Fruit fly (Drosophila melanogaster) whole organism: ENCODE measurements around the gene Blm.

ENCODE experiments used
- CG8478 ChIP-seq: fragments of >200 bp; optimal IDR thresholded peaks from 2 replicates; lab custom pipeline; 2018; ENCODE audit warnings: inconsistent platforms
- Dll ChIP-seq: fragments of >200 bp; optimal IDR thresholded peaks from 2 replicates; lab custom pipeline; 2017
- pan ChIP-seq: fragments of >200 bp; optimal IDR thresholded peaks from 2 replicates; lab custom pipeline; 2017
- psq ChIP-seq: fragments of >200 bp; optimal IDR thresholded peaks from 2 replicates; lab custom pipeline; 2017

- TF ChIP-seq Dll (lab: Kevin White, UChicago): no peak
- TF ChIP-seq psq: no peak
- no peak for TF ChIP-seq pan (lab: Kevin White, UChicago)
- no peak for TF ChIP-seq CG8478 (lab: Kevin White, UChicago)
Observed at dm6 chr3R:11690857-11691471, 50.6 kb downstream of the Blm start.
